Worm (Caenorhabditis elegans) whole organism, L1 larva: ENCODE results near the gene srw-76.

Source experiments
- C04F5.9 ChIP-seq: sonication (generic microtip); optimal IDR thresholded peaks from 2 replicates; lab custom pipeline; 2016; ENCODE audit warnings: missing genetic modification characterization, missing compliant biosample characterization
- C16A3.4 ChIP-seq: fragments of 150-350 bp; optimal IDR thresholded peaks from 2 replicates; lab custom pipeline; 2014; ENCODE audit warnings: missing biosample characterization, missing genetic modification characterization
- ama-1 ChIP-seq: fragments of 150-350 bp; optimal IDR thresholded peaks from 2 replicates; lab custom pipeline; 2014
- blmp-1 ChIP-seq: fragments of 150-350 bp; optimal IDR thresholded peaks from 2 replicates; lab custom pipeline; 2014; ENCODE audit warnings: missing biosample characterization, missing genetic modification characterization
- ceh-63 ChIP-seq: fragments of 200-800 bp; sonication (Bioruptor generic); optimal IDR thresholded peaks from 2 replicates; lab custom pipeline; 2018; ENCODE audit warnings: mild to moderate bottlenecking, missing genetic modification characterization, missing compliant biosample characterization
- ceh-8 ChIP-seq: fragments of 200-800 bp; sonication (Bioruptor generic); optimal IDR thresholded peaks from 2 replicates; lab custom pipeline; 2018; ENCODE audit warnings: mild to moderate bottlenecking, missing genetic modification characterization, moderate library complexity, missing compliant biosample characterization
- ceh-82 ChIP-seq, 3 experiments: fragments of 150-350 bp in 1 of 3; sonication (generic microtip) in 2 of 3; optimal IDR thresholded peaks; 2 replicates each; lab custom pipeline; 2014 to 2017; ENCODE audit warnings: missing biosample characterization in 3 of 3, missing genetic modification characterization in 3 of 3
- ceh-88 ChIP-seq: fragments of 200-800 bp; sonication (Bioruptor generic); IDR thresholded peaks from 2 replicates; pipeline ENCODE4 v1.3.6; 2022; ENCODE audit warnings: missing genetic modification characterization, missing compliant biosample characterization
- efl-3 ChIP-seq: fragments of 200-800 bp; sonication (Bioruptor generic); optimal IDR thresholded peaks from 2 replicates; lab custom pipeline; 2018; ENCODE audit warnings: mild to moderate bottlenecking, missing genetic modification characterization, missing compliant biosample characterization
- egl-13 ChIP-seq: sonication (generic microtip); optimal IDR thresholded peaks from 2 replicates; lab custom pipeline; 2016; ENCODE audit warnings: missing genotype, missing genetic modification reagents, missing genetic modification characterization, missing compliant biosample characterization
- egl-27 ChIP-seq, 2 experiments: fragments of 150-350 bp in 1 of 2; sonication (generic microtip); optimal IDR thresholded peaks; 3 replicates each; lab custom pipeline; 2017 to 2018; ENCODE audit warnings: missing biosample characterization in 2 of 2, missing genetic modification characterization in 2 of 2, missing genetic modification reagents in 2 of 2
- elt-2 ChIP-seq: sonication (generic microtip); optimal IDR thresholded peaks from 2 replicates; lab custom pipeline; 2016; ENCODE audit warnings: missing genetic modification characterization, mild to moderate bottlenecking, inconsistent platforms, missing compliant biosample characterization, missing genetic modification reagents
- elt-3 ChIP-seq, 6 experiments: fragments of 150-350 bp in 1 of 6; sonication (generic microtip); optimal IDR thresholded peaks; 2 replicates each; lab custom pipeline; 2017 to 2018; ENCODE audit warnings: missing biosample characterization in 6 of 6, missing genetic modification characterization in 6 of 6, inconsistent platforms in 1 of 6
- fkh-10 ChIP-seq: sonication (generic microtip); optimal IDR thresholded peaks from 2 replicates; lab custom pipeline; 2017; ENCODE audit warnings: missing biosample characterization, missing genetic modification reagents, missing genetic modification characterization
- fkh-4 ChIP-seq: sonication (generic microtip); optimal IDR thresholded peaks from 2 replicates; lab custom pipeline; 2016; ENCODE audit warnings: missing compliant biosample characterization, missing genetic modification characterization, borderline replicate concordance
- fkh-8 ChIP-seq: sonication (generic microtip); optimal IDR thresholded peaks from 2 replicates; lab custom pipeline; 2016; ENCODE audit warnings: mild to moderate bottlenecking, missing genetic modification characterization, missing compliant biosample characterization
- fos-1 ChIP-seq: fragments of 150-350 bp; optimal IDR thresholded peaks from 2 replicates; lab custom pipeline; 2014; ENCODE audit warnings: missing biosample characterization, missing genetic modification characterization
- grh-1 ChIP-seq: fragments of 200-800 bp; sonication (Bioruptor generic); IDR thresholded peaks from 2 replicates; pipeline ENCODE4 v1.3.6; 2022; ENCODE audit warnings: missing genetic modification reagents, missing genetic modification characterization, missing compliant biosample characterization
- hlh-17 ChIP-seq: fragments of 200-800 bp; sonication (Bioruptor generic); optimal IDR thresholded peaks from 2 replicates; lab custom pipeline; 2018; ENCODE audit warnings: missing genetic modification characterization, mild to moderate bottlenecking, missing compliant biosample characterization, moderate library complexity, borderline replicate concordance
- hlh-4 ChIP-seq: sonication (generic microtip); optimal IDR thresholded peaks from 2 replicates; lab custom pipeline; 2016; ENCODE audit warnings: mild to moderate bottlenecking, missing genetic modification characterization, missing compliant biosample characterization
- hpl-2 ChIP-seq: fragments of 150-350 bp; optimal IDR thresholded peaks from 2 replicates; lab custom pipeline; 2014; ENCODE audit warnings: missing biosample characterization, missing genetic modification reagents, missing genetic modification characterization
- jun-1 ChIP-seq: fragments of 150-350 bp; optimal IDR thresholded peaks from 2 replicates; lab custom pipeline; 2014; ENCODE audit warnings: missing biosample characterization, missing genetic modification reagents, missing genetic modification characterization
- lin-13 ChIP-seq: fragments of 150-350 bp; optimal IDR thresholded peaks from 2 replicates; lab custom pipeline; 2014; ENCODE audit warnings: missing biosample characterization, missing genetic modification reagents, missing genetic modification characterization
- lin-14 ChIP-seq: fragments of 200-800 bp; sonication (Bioruptor generic); optimal IDR thresholded peaks from 2 replicates; lab custom pipeline; 2018; ENCODE audit warnings: mild to moderate bottlenecking, missing genetic modification characterization, moderate library complexity, missing compliant biosample characterization
- lin-15B ChIP-seq: fragments of 150-350 bp; sonication (generic microtip); optimal IDR thresholded peaks from 3 replicates; lab custom pipeline; 2014; ENCODE audit warnings: missing biosample characterization, missing genetic modification characterization
- lir-3 ChIP-seq: sonication (generic microtip); optimal IDR thresholded peaks from 2 replicates; lab custom pipeline; 2016; ENCODE audit warnings: mild to moderate bottlenecking, missing genetic modification characterization, moderate library complexity, missing compliant biosample characterization; ENCODE audit not compliant: poor library complexity
- lsy-2 ChIP-seq, 2 experiments: fragments of 150-350 bp; optimal IDR thresholded peaks; 2 replicates each; lab custom pipeline; 2014; ENCODE audit warnings: missing biosample characterization in 2 of 2, missing genetic modification characterization in 2 of 2
- mab-9 ChIP-seq: fragments of 200-800 bp; sonication (Bioruptor generic); IDR thresholded peaks from 2 replicates; pipeline ENCODE4 v1.3.6; 2022; ENCODE audit warnings: missing genetic modification reagents, missing genetic modification characterization, missing compliant biosample characterization
- mdl-1 ChIP-seq, 2 experiments: fragments of 150-350 bp; optimal IDR thresholded peaks; 2 replicates each; lab custom pipeline; 2014 to 2017; ENCODE audit warnings: missing biosample characterization in 2 of 2, missing genetic modification characterization in 2 of 2, inconsistent platforms in 1 of 2
- mef-2 ChIP-seq: fragments of 150-350 bp; optimal IDR thresholded peaks from 2 replicates; lab custom pipeline; 2014; ENCODE audit warnings: missing biosample characterization, missing genetic modification characterization
- nhr-11 ChIP-seq: fragments of 150-350 bp; optimal IDR thresholded peaks from 2 replicates; lab custom pipeline; 2014; ENCODE audit warnings: missing biosample characterization, missing genetic modification characterization
- nhr-12 ChIP-seq: sonication (generic microtip); optimal IDR thresholded peaks from 2 replicates; lab custom pipeline; 2017; ENCODE audit warnings: missing biosample characterization, missing genetic modification characterization
- nhr-19 ChIP-seq: fragments of 200-800 bp; sonication (Bioruptor generic); conservative IDR thresholded peaks from 2 replicates; pipeline ENCODE4 v1.3.6; 2022; ENCODE audit warnings: missing genetic modification characterization, missing compliant biosample characterization
- nhr-20 ChIP-seq: sonication (generic microtip); optimal IDR thresholded peaks from 2 replicates; lab custom pipeline; 2016; ENCODE audit warnings: mild to moderate bottlenecking, missing genetic modification characterization, missing compliant biosample characterization
- nhr-28 ChIP-seq: fragments of 150-350 bp; optimal IDR thresholded peaks from 2 replicates; lab custom pipeline; 2014; ENCODE audit warnings: missing biosample characterization, missing genetic modification characterization
- nhr-76 ChIP-seq: sonication (generic microtip); optimal IDR thresholded peaks from 2 replicates; lab custom pipeline; 2017; ENCODE audit warnings: missing biosample characterization, missing genetic modification characterization
- nhr-77 ChIP-seq: fragments of 150-350 bp; optimal IDR thresholded peaks from 2 replicates; lab custom pipeline; 2014; ENCODE audit warnings: missing biosample characterization, missing genetic modification characterization
- nhr-84 ChIP-seq: sonication (generic microtip); optimal IDR thresholded peaks from 2 replicates; lab custom pipeline; 2017; ENCODE audit warnings: missing biosample characterization, missing genetic modification characterization
- nhr-85 ChIP-seq: sonication (generic microtip); peaks from one replicate; lab custom pipeline; 2016; ENCODE audit warnings: missing genetic modification characterization, inconsistent platforms, missing compliant biosample characterization
- pag-3 ChIP-seq: sonication (generic microtip); optimal IDR thresholded peaks from 2 replicates; lab custom pipeline; 2017; ENCODE audit warnings: missing genetic modification characterization, mild to moderate bottlenecking, missing compliant biosample characterization, antibody characterized with exemption, borderline replicate concordance; ENCODE audit not compliant: insufficient read depth
- pqm-1 ChIP-seq: sonication (generic microtip); optimal IDR thresholded peaks from 3 replicates; lab custom pipeline; 2017; ENCODE audit warnings: missing biosample characterization, missing genetic modification characterization
- rnt-1 ChIP-seq: sonication (generic microtip); optimal IDR thresholded peaks from 2 replicates; lab custom pipeline; 2016; ENCODE audit warnings: mild to moderate bottlenecking, missing genetic modification characterization, moderate library complexity, missing compliant biosample characterization
- skn-1 ChIP-seq: fragments of 150-350 bp; optimal IDR thresholded peaks from 2 replicates; lab custom pipeline; 2014; ENCODE audit warnings: missing biosample characterization, missing genetic modification characterization
- snpc-4 ChIP-seq: fragments of 150-350 bp; optimal IDR thresholded peaks from 2 replicates; lab custom pipeline; 2014; ENCODE audit warnings: missing biosample characterization, missing genetic modification characterization
- snu-23 ChIP-seq: sonication (generic microtip); optimal IDR thresholded peaks from 2 replicates; lab custom pipeline; 2016; ENCODE audit warnings: missing genetic modification characterization, missing compliant biosample characterization
- sox-4 ChIP-seq: sonication (generic microtip); optimal IDR thresholded peaks from 2 replicates; lab custom pipeline; 2016; ENCODE audit warnings: missing genetic modification characterization, missing compliant biosample characterization
- swsn-7 ChIP-seq: sonication (generic microtip); optimal IDR thresholded peaks from 2 replicates; lab custom pipeline; 2016; ENCODE audit warnings: missing genetic modification characterization, missing compliant biosample characterization
- tbx-2 ChIP-seq: sonication (generic microtip); optimal IDR thresholded peaks from 2 replicates; lab custom pipeline; 2016; ENCODE audit warnings: missing genetic modification characterization, missing compliant biosample characterization
- unc-30 ChIP-seq: sonication (generic microtip); optimal IDR thresholded peaks from 2 replicates; lab custom pipeline; 2017; ENCODE audit warnings: missing biosample characterization, missing genetic modification characterization
- unc-98 ChIP-seq: fragments of 200-800 bp; sonication (Bioruptor generic); IDR thresholded peaks from 2 replicates; pipeline ENCODE4 v1.3.6; 2022; ENCODE audit warnings: missing genetic modification characterization, missing compliant biosample characterization
- ztf-11 ChIP-seq, 2 experiments: sonication (generic microtip); optimal IDR thresholded peaks; 2 replicates each; lab custom pipeline; 2016 to 2017; ENCODE audit warnings: missing genetic modification characterization in 2 of 2, missing biosample characterization in 1 of 2, missing compliant biosample characterization in 1 of 2
- ztf-4 ChIP-seq: fragments of 150-350 bp; optimal IDR thresholded peaks from 2 replicates; lab custom pipeline; 2014; ENCODE audit warnings: missing biosample characterization, missing genetic modification characterization

Gene srw-76

ce11 chrV:16591992-16592798, 45.9 kb downstream of the srw-76 start, which contains the start of gene srh-269 (continued):
- TF ChIP-seq fkh-4 (no peak), skn-1 (tag; lab: Kevin White, UChicago) (peak; percentile 11), swsn-7 (tag; lab: Kevin White, UChicago) (peak; percentile 50), egl-13 (tag; lab: Kevin White, UChicago) (no peak), unc-30 (no peak), mab-9 (GFP tag; lab: Robert Waterston, UW) (no peak), egl-27 (tag; optimal IDR thresholded peaks at IDR 0.05; lab: Kevin White, UChicago) (no peak), lin-14 (GFP tag; lab: Kevin White, UChicago) (peak; percentile 45), ztf-11 (tag; optimal IDR thresholded peaks at IDR 0.05; lab: Kevin White, UChicago) (no peak), lin-15B (tag; lab: Kevin White, UChicago) (no peak), mef-2 (tag; lab: Kevin White, UChicago) (no peak), elt-2 (peak; percentile 65), jun-1 (tag; lab: Kevin White, UChicago) (peak; percentile 51), tbx-2 (peak; percentile 54), grh-1 (GFP tag; lab: Robert Waterston, UW) (no peak), snu-23 (GFP tag; lab: Kevin White, UChicago) (peak; percentile 77), ceh-63 (GFP tag; lab: Kevin White, UChicago) (no peak), snpc-4 (peak; percentile 61), nhr-28 (tag; lab: Kevin White, UChicago) (no peak), nhr-20 (tag; lab: Kevin White, UChicago) (peak; percentile 65), C16A3.4 (tag; lab: Kevin White, UChicago) (peak; percentile 56), nhr-19 (GFP tag; lab: Robert Waterston, UW) (peak; percentile 79), fkh-8 (tag; lab: Kevin White, UChicago) (no peak), nhr-84 (tag; lab: Kevin White, UChicago) (no peak), nhr-85 (tag; lab: Kevin White, UChicago) (peak; percentile 27), nhr-11 (tag; lab: Kevin White, UChicago) (no peak), ama-1 (lab: Kevin White, UChicago) (peak; percentile 87), sox-4 (no peak), hpl-2 (GFP tag; lab: Kevin White, UChicago) (no peak), fos-1 (tag; lab: Kevin White, UChicago) (peak; percentile 13), lsy-2 (tag; optimal IDR thresholded peaks at IDR 0.05; lab: Kevin White, UChicago) (peak; percentile 24 to 55), nhr-76 (tag; lab: Kevin White, UChicago) (no peak), fkh-10 (GFP tag; lab: Kevin White, UChicago) (no peak), pqm-1 (tag; lab: Kevin White, UChicago) (no peak), hlh-4 (tag; lab: Kevin White, UChicago) (no peak), pag-3 (tag; lab: Kevin White, UChicago) (no peak), hlh-17 (GFP tag; lab: Kevin White, UChicago) (no peak), lin-13 (peak; percentile 28), ztf-4 (peak; percentile 75), rnt-1 (peak; percentile 86), unc-98 (GFP tag; lab: Robert Waterston, UW) (no peak), ceh-8 (GFP tag; lab: Kevin White, UChicago) (no peak), mdl-1 (tag; optimal IDR thresholded peaks at IDR 0.05; lab: Kevin White, UChicago) (peak in 1 of 2 experiments; percentile 20), elt-3 (tag; optimal IDR thresholded peaks at IDR 0.05; lab: Kevin White, UChicago) (peak in 1 of 6 experiments; percentile 6), blmp-1 (tag; lab: Kevin White, UChicago) (no peak), efl-3 (GFP tag; lab: Kevin White, UChicago) (no peak), nhr-12 (tag; lab: Kevin White, UChicago) (no peak), C04F5.9 (no peak), nhr-77 (tag; lab: Kevin White, UChicago) (peak; percentile 48), lir-3 (tag; lab: Kevin White, UChicago) (no peak), ceh-88 (GFP tag; lab: Robert Waterston, UW) (no peak), ceh-82 (tag; optimal IDR thresholded peaks at IDR 0.05; lab: Kevin White, UChicago) (peak in 1 of 3 experiments; percentile 33)
